Worm (Caenorhabditis elegans) whole organism, midembryonic: Measurements from ENCODE around the gene sars-1.

Experiments
- klf-2 ChIP-seq: fragments of 200-800 bp; sonication (Bioruptor generic); conservative IDR thresholded peaks from 2 replicates; pipeline ENCODE4 v1.3.6; 2022; ENCODE audit warnings: missing genetic modification reagents, missing genetic modification characterization, missing compliant biosample characterization
- ztf-23 ChIP-seq: fragments of 200-800 bp; sonication (Bioruptor generic); IDR thresholded peaks from 2 replicates; pipeline ENCODE4 v1.3.6; 2022; ENCODE audit warnings: missing genetic modification reagents, missing genetic modification characterization, missing compliant biosample characterization

ce11 chrIV:9982226-9982794 is 21.2 kb upstream of the sars-1 start, which contains the start of gene rrp-1:
- TF ChIP-seq klf-2 (GFP tag; lab: Robert Waterston, UW) (no peak), ztf-23 (GFP tag; lab: Robert Waterston, UW) (no peak)
